Worm (Caenorhabditis elegans) whole organism, young adult: ENCODE data around the gene T19D12.10.
A peak's percentile ranks its signal among the peaks of the same experiment; 100 is the strongest.

Source experiments
- B0261.1 ChIP-seq: sonication (generic microtip); optimal IDR thresholded peaks from 2 replicates; lab custom pipeline; 2016; ENCODE audit warnings: mild to moderate bottlenecking, missing genetic modification characterization, moderate library complexity, missing compliant biosample characterization
- F37B4.10 ChIP-seq: fragments of 200-800 bp; sonication (Bioruptor generic); IDR thresholded peaks from 2 replicates; pipeline ENCODE4 v1.3.6; 2022; ENCODE audit warnings: missing genetic modification characterization, missing compliant biosample characterization
- F57C9.4 ChIP-seq: sonication (generic microtip); optimal IDR thresholded peaks from 2 replicates; lab custom pipeline; 2017; ENCODE audit warnings: mild to moderate bottlenecking, missing genetic modification characterization, missing compliant biosample characterization
- K12H6.12 ChIP-seq: fragments of 200-800 bp; sonication (Bioruptor generic); optimal IDR thresholded peaks from 2 replicates; lab custom pipeline; 2018; ENCODE audit warnings: mild to moderate bottlenecking, missing genetic modification characterization, missing compliant biosample characterization
- T26A5.8 ChIP-seq: sonication (generic microtip); optimal IDR thresholded peaks from 2 replicates; lab custom pipeline; 2016; ENCODE audit warnings: missing genetic modification characterization, missing compliant biosample characterization
- Y67H2A.10 ChIP-seq: fragments of 200-800 bp; sonication (Bioruptor generic); conservative IDR thresholded peaks from 2 replicates; pipeline ENCODE4 v1.3.6; 2022; ENCODE audit warnings: missing genetic modification reagents, missing genetic modification characterization, missing compliant biosample characterization
- aptf-2 ChIP-seq: fragments of 200-800 bp; sonication (Bioruptor generic); conservative IDR thresholded peaks from 2 replicates; pipeline ENCODE4 v1.3.6; 2022; ENCODE audit warnings: missing genetic modification reagents, missing genetic modification characterization, missing compliant biosample characterization
- atf-7 ChIP-seq: sonication (generic microtip); optimal IDR thresholded peaks from 2 replicates; lab custom pipeline; 2017; ENCODE audit warnings: mild to moderate bottlenecking, missing genetic modification characterization, missing compliant biosample characterization
- athp-1 ChIP-seq: sonication (generic microtip); optimal IDR thresholded peaks from 2 replicates; lab custom pipeline; 2017; ENCODE audit warnings: mild to moderate bottlenecking, missing genetic modification characterization, missing compliant biosample characterization
- attf-5 ChIP-seq: fragments of 200-800 bp; sonication (Bioruptor generic); optimal IDR thresholded peaks from 2 replicates; lab custom pipeline; 2018; ENCODE audit warnings: mild to moderate bottlenecking, missing genetic modification characterization, missing compliant biosample characterization
- ccch-3 ChIP-seq: fragments of 200-800 bp; sonication (Bioruptor generic); optimal IDR thresholded peaks from 2 replicates; lab custom pipeline; 2018; ENCODE audit warnings: mild to moderate bottlenecking, missing genetic modification characterization, missing compliant biosample characterization
- cebp-1 ChIP-seq, 2 experiments: fragments of 200-800 bp in 1 of 2; sonication (Bioruptor generic) in 1 of 2; sonication (generic microtip) in 1 of 2; IDR thresholded peaks in 1 of 2; optimal IDR thresholded peaks in 1 of 2; 2 replicates each; pipeline versions ENCODE4 v1.3.6 to Lab custom; 2017 to 2022; ENCODE audit warnings: missing compliant biosample characterization in 2 of 2, missing genetic modification characterization in 2 of 2, mild to moderate bottlenecking in 1 of 2, missing genetic modification reagents in 1 of 2, moderate library complexity in 1 of 2
- ceh-100 ChIP-seq: fragments of 200-800 bp; sonication (Bioruptor generic); IDR thresholded peaks from 2 replicates; pipeline ENCODE4 v1.3.6; 2022; ENCODE audit warnings: missing genetic modification reagents, missing genetic modification characterization, missing compliant biosample characterization
- ceh-27 ChIP-seq: fragments of 200-800 bp; sonication (Bioruptor generic); optimal IDR thresholded peaks from 2 replicates; lab custom pipeline; 2018; ENCODE audit warnings: mild to moderate bottlenecking, missing genetic modification characterization, moderate library complexity, missing compliant biosample characterization
- ceh-79 ChIP-seq: sonication (generic microtip); optimal IDR thresholded peaks from 2 replicates; lab custom pipeline; 2017; ENCODE audit warnings: mild to moderate bottlenecking, missing genetic modification characterization, missing compliant biosample characterization
- chd-7 ChIP-seq: sonication (generic microtip); optimal IDR thresholded peaks from 2 replicates; lab custom pipeline; 2016; ENCODE audit warnings: mild to moderate bottlenecking, missing genetic modification characterization, moderate library complexity, missing compliant biosample characterization
- dox-1 ChIP-seq: fragments of 200-800 bp; sonication (Bioruptor generic); IDR thresholded peaks from 2 replicates; pipeline ENCODE4 v1.3.6; 2022; ENCODE audit warnings: missing genetic modification reagents, missing genetic modification characterization, missing compliant biosample characterization
- dpff-1 ChIP-seq: sonication (generic microtip); optimal IDR thresholded peaks from 2 replicates; lab custom pipeline; 2017; ENCODE audit warnings: mild to moderate bottlenecking, missing genetic modification characterization, missing compliant biosample characterization
- egl-44 ChIP-seq: fragments of 200-800 bp; sonication (Bioruptor generic); IDR thresholded peaks from 2 replicates; pipeline ENCODE4 v1.3.6; 2022; ENCODE audit warnings: missing genetic modification reagents, missing genetic modification characterization, missing compliant biosample characterization
- egrh-3 ChIP-seq: fragments of 200-800 bp; sonication (Bioruptor generic); IDR thresholded peaks from 2 replicates; pipeline ENCODE4 v1.3.6; 2022; ENCODE audit warnings: missing genetic modification reagents, missing genetic modification characterization, missing compliant biosample characterization
- fkh-3 ChIP-seq: sonication (generic microtip); optimal IDR thresholded peaks from 2 replicates; lab custom pipeline; 2016; ENCODE audit warnings: mild to moderate bottlenecking, missing genetic modification characterization, missing compliant biosample characterization
- hlh-26 ChIP-seq: fragments of 200-800 bp; sonication (Bioruptor generic); conservative IDR thresholded peaks from 2 replicates; pipeline ENCODE4 v1.3.6; 2022; ENCODE audit warnings: missing genetic modification reagents, missing genetic modification characterization, missing compliant biosample characterization
- hmg-1.2 ChIP-seq: fragments of 200-800 bp; sonication (Bioruptor generic); IDR thresholded peaks from 2 replicates; pipeline ENCODE4 v1.3.6; 2022; ENCODE audit warnings: missing genetic modification reagents, missing genetic modification characterization, missing compliant biosample characterization
- hmg-20 ChIP-seq: fragments of 200-800 bp; sonication (Bioruptor generic); IDR thresholded peaks from 2 replicates; pipeline ENCODE4 v1.3.6; 2022; ENCODE audit warnings: missing genetic modification reagents, missing genetic modification characterization, missing compliant biosample characterization
- let-607 ChIP-seq, 2 experiments: fragments of 200-800 bp in 1 of 2; sonication (Bioruptor generic) in 1 of 2; sonication (generic microtip) in 1 of 2; optimal IDR thresholded peaks; 2 replicates each; lab custom pipeline; 2016 to 2018; ENCODE audit warnings: mild to moderate bottlenecking in 2 of 2, missing compliant biosample characterization in 2 of 2, missing genetic modification characterization in 2 of 2, moderate library complexity in 2 of 2, missing genotype in 1 of 2
- lin-40 ChIP-seq: sonication (generic microtip); optimal IDR thresholded peaks from 2 replicates; lab custom pipeline; 2016; ENCODE audit warnings: missing genetic modification characterization, mild to moderate bottlenecking, missing compliant biosample characterization, missing genotype, missing genetic modification reagents
- lsl-1 ChIP-seq: fragments of 200-800 bp; sonication (Bioruptor generic); optimal IDR thresholded peaks from 2 replicates; lab custom pipeline; 2018; ENCODE audit warnings: mild to moderate bottlenecking, missing genetic modification characterization, moderate library complexity, missing compliant biosample characterization
- madf-6 ChIP-seq: fragments of 200-800 bp; sonication (Bioruptor generic); IDR thresholded peaks from 2 replicates; pipeline ENCODE4 v1.3.6; 2022; ENCODE audit warnings: missing genetic modification reagents, missing genetic modification characterization, missing compliant biosample characterization
- mes-4 ChIP-seq: sonication (generic microtip); optimal IDR thresholded peaks from 2 replicates; lab custom pipeline; 2016; ENCODE audit warnings: missing genotype, missing genetic modification characterization, missing compliant biosample characterization
- nfya-2 ChIP-seq: fragments of 200-800 bp; sonication (Bioruptor generic); IDR thresholded peaks from 2 replicates; pipeline ENCODE4 v1.3.6; 2022; ENCODE audit warnings: missing genetic modification reagents, missing genetic modification characterization, missing compliant biosample characterization
- nhr-120 ChIP-seq: fragments of 200-800 bp; sonication (Bioruptor generic); IDR thresholded peaks from 2 replicates; pipeline ENCODE4 v1.3.6; 2022; ENCODE audit warnings: missing genetic modification characterization, missing compliant biosample characterization
- rec-8 ChIP-seq, 2 experiments: sonication (generic microtip); optimal IDR thresholded peaks; 2 replicates each; lab custom pipeline; 2016; ENCODE audit warnings: mild to moderate bottlenecking in 2 of 2, missing genetic modification characterization in 2 of 2, missing genetic modification reagents in 2 of 2, missing genotype in 2 of 2, missing biosample characterization in 1 of 2, missing compliant biosample characterization in 1 of 2, moderate library complexity in 1 of 2
- repo-1 ChIP-seq: sonication (generic microtip); optimal IDR thresholded peaks from 2 replicates; lab custom pipeline; 2017; ENCODE audit warnings: mild to moderate bottlenecking, missing genetic modification characterization, missing compliant biosample characterization
- rpc-1 ChIP-seq, 2 experiments: fragments of 150-350 bp in 1 of 2; sonication (generic microtip) in 1 of 2; optimal IDR thresholded peaks; 2 replicates each; lab custom pipeline; 2014 to 2018; ENCODE audit warnings: missing biosample characterization in 1 of 2, missing genetic modification characterization in 1 of 2, missing genetic modification reagents in 1 of 2, missing genotype in 1 of 2
- snpc-4 ChIP-seq, 5 experiments: fragments of 150-350 bp in 1 of 5; sonication (generic microtip) in 4 of 5; optimal IDR thresholded peaks; 2 replicates each; lab custom pipeline; 2014 to 2018; ENCODE audit warnings: missing genetic modification characterization in 5 of 5, missing biosample characterization in 3 of 5, antibody characterized with exemption in 2 of 5, mild to moderate bottlenecking in 2 of 5, missing compliant biosample characterization in 2 of 5, missing genotype in 2 of 5, moderate library complexity in 2 of 5, missing genetic modification reagents in 1 of 5
- sptf-2 ChIP-seq: fragments of 200-800 bp; sonication (Bioruptor generic); optimal IDR thresholded peaks from 2 replicates; lab custom pipeline; 2018; ENCODE audit warnings: mild to moderate bottlenecking, missing genetic modification characterization, missing compliant biosample characterization
- unc-62 ChIP-seq: fragments of 150-350 bp; optimal IDR thresholded peaks from 2 replicates; lab custom pipeline; 2014; ENCODE audit warnings: missing biosample characterization, missing genetic modification reagents, missing genetic modification characterization
- zfh-2 ChIP-seq: fragments of 200-800 bp; sonication (Bioruptor generic); conservative IDR thresholded peaks from 2 replicates; pipeline ENCODE4 v1.3.6; 2022; ENCODE audit warnings: missing genetic modification reagents, missing genetic modification characterization, missing compliant biosample characterization
- ztf-22 ChIP-seq: fragments of 200-800 bp; sonication (Bioruptor generic); optimal IDR thresholded peaks from 2 replicates; lab custom pipeline; 2018; ENCODE audit warnings: mild to moderate bottlenecking, missing genetic modification characterization, moderate library complexity, missing compliant biosample characterization
- ztf-25 ChIP-seq: fragments of 200-800 bp; sonication (Bioruptor generic); IDR thresholded peaks from 2 replicates; pipeline ENCODE4 v1.3.6; 2022; ENCODE audit warnings: missing genetic modification reagents, missing genetic modification characterization, missing compliant biosample characterization
- ztf-26 ChIP-seq: sonication (generic microtip); optimal IDR thresholded peaks from 2 replicates; lab custom pipeline; 2017; ENCODE audit warnings: missing genetic modification characterization, missing compliant biosample characterization
- ztf-28 ChIP-seq: fragments of 200-800 bp; sonication (Bioruptor generic); IDR thresholded peaks from 2 replicates; pipeline ENCODE4 v1.3.6; 2022; ENCODE audit warnings: missing genetic modification reagents, missing genetic modification characterization, missing compliant biosample characterization
- ztf-3 ChIP-seq: fragments of 200-800 bp; sonication (Bioruptor generic); optimal IDR thresholded peaks from 2 replicates; lab custom pipeline; 2018; ENCODE audit warnings: mild to moderate bottlenecking, missing genetic modification characterization, missing compliant biosample characterization
- ztf-6 ChIP-seq: fragments of 200-800 bp; sonication (Bioruptor generic); IDR thresholded peaks from 2 replicates; pipeline ENCODE4 v1.3.6; 2022; ENCODE audit warnings: missing genetic modification reagents, missing genetic modification characterization, missing compliant biosample characterization

The T19D12.10 gene

DNA sequence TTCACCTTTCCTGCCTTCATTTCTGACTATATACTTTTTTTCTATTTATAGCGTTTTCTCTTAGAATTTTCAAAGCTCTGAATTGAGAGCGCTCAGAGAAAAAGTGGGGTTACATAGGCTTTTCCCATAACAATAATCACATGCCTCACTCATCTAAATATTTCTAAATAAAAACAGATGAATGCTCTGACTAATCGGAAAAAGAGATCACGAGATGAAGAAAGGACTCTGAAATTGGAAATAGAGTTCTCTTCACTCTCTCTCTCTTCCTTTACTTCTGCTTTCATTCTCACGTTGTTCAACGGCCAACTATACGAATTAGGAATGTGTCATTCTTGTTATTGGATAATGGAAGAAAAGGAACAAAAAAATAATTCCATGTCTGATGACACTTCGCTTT lies 30.4 kb upstream of the T19D12.10 start:
- no peak for TF ChIP-seq lsl-1 (GFP tag; lab: Kevin White, UChicago)
- TF ChIP-seq rec-8 (tag; optimal IDR thresholded peaks at IDR 0.05; lab: Kevin White, UChicago), result no peak
- no peak for TF ChIP-seq rpc-1 (optimal IDR thresholded peaks at IDR 0.05; lab: Kevin White, UChicago)
- no peak for TF ChIP-seq rpc-1 (tag; optimal IDR thresholded peaks at IDR 0.05; lab: Kevin White, UChicago)
- no peak for TF ChIP-seq madf-6
- no peak for TF ChIP-seq ztf-28 (GFP tag; lab: Robert Waterston, UW)
- TF ChIP-seq aptf-2, result no peak
- no peak for TF ChIP-seq nfya-2 (GFP tag; lab: Robert Waterston, UW)
- TF ChIP-seq hmg-20 (GFP tag; lab: Robert Waterston, UW), result no peak
- TF ChIP-seq T26A5.8 (tag; lab: Kevin White, UChicago), result no peak
- TF ChIP-seq ztf-3 (GFP tag; lab: Kevin White, UChicago), result no peak
- TF ChIP-seq dpff-1 (tag; lab: Kevin White, UChicago), result no peak
- TF ChIP-seq nhr-120, result no peak
- TF ChIP-seq ceh-100, result no peak
- TF ChIP-seq ztf-25 (GFP tag; lab: Robert Waterston, UW), result no peak
- TF ChIP-seq B0261.1 (tag; lab: Kevin White, UChicago), result no peak
- no peak for TF ChIP-seq cebp-1 (GFP tag; IDR thresholded peaks at IDR 0.05; lab: Robert Waterston, UW)
- TF ChIP-seq cebp-1 (tag; optimal IDR thresholded peaks at IDR 0.05; lab: Kevin White, UChicago), result no peak

DNA sequence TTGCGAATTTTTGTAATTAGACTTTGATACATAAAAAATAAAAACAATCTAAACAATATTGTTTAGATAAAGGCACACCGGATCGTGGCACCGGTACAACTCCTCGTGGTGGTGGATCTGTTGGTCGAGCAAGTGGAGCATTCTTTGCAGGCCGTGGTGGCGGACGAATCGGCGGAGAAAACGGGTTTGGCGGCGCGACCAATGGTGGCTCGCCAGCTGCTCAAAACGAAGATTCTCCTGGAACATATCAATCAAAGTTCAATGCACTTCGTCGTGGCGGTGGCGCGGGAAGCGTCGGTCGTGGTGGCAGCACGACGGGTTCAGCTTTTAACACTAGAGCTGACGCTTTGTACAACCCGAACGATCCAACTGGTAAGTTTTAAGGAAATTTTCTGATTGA lies 27.3 kb upstream of the T19D12.10 start:
- TF ChIP-seq hlh-26 (no peak), F37B4.10 (GFP tag; lab: Robert Waterston, UW) (no peak), sptf-2 (GFP tag; lab: Kevin White, UChicago) (no peak), ztf-6 (no peak), fkh-3 (tag; lab: Kevin White, UChicago) (no peak), chd-7 (no peak), lin-40 (tag; lab: Kevin White, UChicago) (no peak), zfh-2 (peak; percentile 71), egrh-3 (peak; percentile 21; the same call in 1 of the 2 replicates), rec-8 (tag; optimal IDR thresholded peaks at IDR 0.05; lab: Kevin White, UChicago) (no peak), repo-1 (tag; lab: Kevin White, UChicago) (no peak), lsl-1 (GFP tag; lab: Kevin White, UChicago) (no peak), ceh-79 (tag; lab: Kevin White, UChicago) (no peak), ztf-22 (GFP tag; lab: Kevin White, UChicago) (no peak), dox-1 (no peak)

DNA sequence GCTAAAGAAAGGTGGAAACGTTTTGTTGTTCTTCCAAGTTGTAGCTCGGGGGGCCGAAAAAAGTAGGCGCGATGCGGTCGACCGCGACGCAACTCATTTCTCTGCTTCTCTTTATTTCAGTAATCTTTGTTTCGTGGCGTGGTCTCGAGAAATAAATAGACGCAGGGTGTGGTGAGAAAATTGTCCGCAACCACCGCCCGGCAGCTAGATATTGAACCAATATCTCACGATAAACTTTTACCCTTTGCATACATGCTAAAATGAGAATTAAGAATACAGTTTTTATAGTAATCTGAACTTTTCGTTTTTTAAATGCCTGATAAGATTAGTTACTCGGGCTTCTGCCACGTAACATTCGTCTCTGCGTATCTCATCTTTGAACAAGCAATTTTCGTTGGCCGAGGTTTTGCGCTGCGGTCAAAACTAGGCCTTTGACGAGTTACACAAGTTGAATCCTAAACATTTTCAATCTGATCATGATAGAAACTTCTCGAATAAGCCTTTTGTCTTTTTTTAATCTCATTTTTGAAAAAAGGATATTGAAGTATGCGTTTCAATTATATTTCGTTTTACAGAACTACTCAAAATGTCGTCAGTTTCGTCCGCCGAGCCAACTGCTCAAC lies 25.1 kb upstream of the T19D12.10 start, which contains the start of gene gyf-1:
Gene gyf-1, plus strand, starts transcription at position 573 of the 623 bp plus-strand sequence.
- TF ChIP-seq zfh-2, result peak; percentile 68; the same call in 1 of the 2 replicates
- no peak for TF ChIP-seq nfya-2 (GFP tag; lab: Robert Waterston, UW)
- TF ChIP-seq F57C9.4 (tag; lab: Kevin White, UChicago), result no peak
- no peak for TF ChIP-seq Y67H2A.10 (GFP tag; lab: Robert Waterston, UW)
- TF ChIP-seq ccch-3 (GFP tag; lab: Kevin White, UChicago), result no peak
- no peak for TF ChIP-seq snpc-4 (GFP tag; optimal IDR thresholded peaks at IDR 0.05; lab: Kevin White, UChicago)
- no peak for TF ChIP-seq snpc-4 (tag; optimal IDR thresholded peaks at IDR 0.05; lab: Kevin White, UChicago)
- peak; percentile 57; the same call in 1 of the 2 replicates for TF ChIP-seq dox-1
- no peak for TF ChIP-seq unc-62 (GFP tag; lab: Kevin White, UChicago)
- TF ChIP-seq mes-4, result no peak
- TF ChIP-seq ztf-26, result no peak
- no peak for TF ChIP-seq repo-1 (tag; lab: Kevin White, UChicago)
- no peak for TF ChIP-seq sptf-2 (GFP tag; lab: Kevin White, UChicago)
- TF ChIP-seq ceh-27 (GFP tag; lab: Kevin White, UChicago), result peak; percentile 39
- peak; percentile 81 for TF ChIP-seq hmg-1.2 (GFP tag; lab: Robert Waterston, UW)
- TF ChIP-seq let-607 (tag; optimal IDR thresholded peaks at IDR 0.05; lab: Kevin White, UChicago), result peak in 1 of 2 experiments; percentile 34
- TF ChIP-seq K12H6.12 (tag; lab: Kevin White, UChicago), result peak; percentile 49
- peak; percentile 80 for TF ChIP-seq attf-5 (GFP tag; lab: Kevin White, UChicago)
- no peak for TF ChIP-seq egl-44
- TF ChIP-seq athp-1 (tag; lab: Kevin White, UChicago), result no peak
- no peak for TF ChIP-seq atf-7 (tag; lab: Kevin White, UChicago)
